Worm (Caenorhabditis elegans): ENCODE results near the gene osm-6.

osm-6 gene

DNA sequence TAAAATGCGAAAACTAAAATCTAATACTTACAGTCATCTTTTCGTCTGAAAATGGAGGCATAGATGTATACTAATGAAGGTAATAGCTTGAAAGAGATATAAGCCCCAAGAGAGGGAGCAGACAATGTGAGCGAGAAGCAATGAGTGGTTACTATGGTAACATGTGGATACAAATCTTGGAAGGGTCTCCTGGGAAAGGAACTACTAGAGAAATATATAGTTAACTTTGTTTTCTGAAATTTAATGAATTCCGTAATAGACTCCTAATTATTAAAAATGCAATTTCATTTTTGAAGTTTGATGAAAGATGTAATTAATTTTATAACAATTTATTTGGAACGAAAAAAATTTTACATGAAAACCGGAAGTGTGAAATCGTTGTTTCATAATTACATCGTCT, at the start of gene osm-6:
osm-6 (minus strand) TSS at position 101 of the 400 bp plus-strand sequence.
- TF ChIP-seq R02D3.7 (tag; optimal IDR thresholded peaks at IDR 0.05) (no peak), snpc-4 (tag; optimal IDR thresholded peaks at IDR 0.05) (no peak), unc-62 (GFP tag; optimal IDR thresholded peaks at IDR 0.05) (no peak), nhr-76 (tag; optimal IDR thresholded peaks at IDR 0.05) (no peak), sea-2 (GFP tag; optimal IDR thresholded peaks at IDR 0.05) (no peak), ztf-11 (tag; optimal IDR thresholded peaks at IDR 0.05) (no peak), ceh-28 (tag; optimal IDR thresholded peaks at IDR 0.05) (no peak), nhr-25 (tag; optimal IDR thresholded peaks at IDR 0.05) (no peak), aly-2 (tag; optimal IDR thresholded peaks at IDR 0.05) (no peak), nhr-43 (tag; optimal IDR thresholded peaks at IDR 0.05; ENCODE audit: poor library complexity, severe bottlenecking) (no peak), egl-5 (tag; optimal IDR thresholded peaks at IDR 0.05) (no peak)

DNA sequence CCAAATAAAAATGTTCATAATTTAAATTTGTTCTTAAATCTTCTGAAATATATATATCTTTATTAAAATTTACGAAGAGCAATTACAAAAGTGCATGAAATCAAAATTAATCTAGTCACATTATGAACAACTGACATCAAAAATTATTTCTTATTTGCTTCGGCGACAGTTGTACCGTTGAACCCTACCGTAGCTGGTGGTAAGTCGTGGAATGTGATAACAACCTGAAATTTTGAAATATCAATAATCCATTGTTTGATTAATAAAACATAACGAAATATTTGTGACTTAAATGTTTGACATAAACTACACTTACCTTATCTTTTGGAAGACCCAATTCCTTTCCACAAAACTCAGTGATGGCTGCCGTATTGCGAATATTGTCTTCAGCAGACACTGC, 49.5 kb upstream of the osm-6 start:
- peak; percentile 85 for TF ChIP-seq pqm-1 (tag; optimal IDR thresholded peaks at IDR 0.05)
- no peak for TF ChIP-seq ZK546.5 (tag; optimal IDR thresholded peaks at IDR 0.05)
- TF ChIP-seq elt-2 (tag; optimal IDR thresholded peaks at IDR 0.05): peak; percentile 91
- TF ChIP-seq jun-1 (tag; optimal IDR thresholded peaks at IDR 0.05): peak; percentile 68
- TF ChIP-seq skn-1 (tag; optimal IDR thresholded peaks at IDR 0.05): no peak
- TF ChIP-seq ceh-9 (tag; optimal IDR thresholded peaks at IDR 0.05): no peak
- no peak for TF ChIP-seq nhr-25 (tag; optimal IDR thresholded peaks at IDR 0.05)

DNA sequence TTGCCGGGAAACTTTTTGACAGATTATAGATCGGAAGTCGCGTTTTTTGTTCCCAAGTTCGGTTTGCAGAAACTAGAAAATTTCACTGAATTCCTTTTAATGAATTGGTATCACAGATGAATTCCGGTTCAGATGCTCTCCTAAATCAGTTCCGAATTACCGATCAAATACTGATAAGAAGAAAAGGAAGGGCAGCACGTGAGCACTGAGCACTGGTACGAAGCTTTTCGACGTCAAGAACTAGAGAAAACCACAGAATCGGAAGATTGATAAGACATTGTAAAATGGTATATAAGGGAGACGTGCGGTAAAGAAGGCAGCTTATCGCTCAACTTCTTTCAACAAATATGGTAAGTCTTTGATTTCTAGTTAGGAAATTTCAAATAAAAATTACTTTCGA, 48.0 kb upstream of the osm-6 start, which contains the start of gene cpr-1:
cpr-1 (plus strand) TSS at position 319 of the 400 bp plus-strand sequence.
- TF ChIP-seq sea-2 (GFP tag; optimal IDR thresholded peaks at IDR 0.05): no peak
- no peak for TF ChIP-seq nhr-28 (tag; optimal IDR thresholded peaks at IDR 0.05)
- peak; percentile 99 for TF ChIP-seq elt-2 (tag; optimal IDR thresholded peaks at IDR 0.05)
- no peak for TF ChIP-seq lin-39 (tag; optimal IDR thresholded peaks at IDR 0.05)
- peak; percentile 71 for TF ChIP-seq jun-1 (tag; optimal IDR thresholded peaks at IDR 0.05)
- TF ChIP-seq pqm-1 (tag; optimal IDR thresholded peaks at IDR 0.05): peak; percentile 86
- TF ChIP-seq daf-12 (tag; optimal IDR thresholded peaks at IDR 0.05): no peak
- no peak for TF ChIP-seq fkh-2 (tag; optimal IDR thresholded peaks at IDR 0.05)
- TF ChIP-seq pha-4 (tag; optimal IDR thresholded peaks at IDR 0.05): peak; percentile 21
- TF ChIP-seq mml-1 (tag; optimal IDR thresholded peaks at IDR 0.05): no peak
- TF ChIP-seq nhr-43 (tag; optimal IDR thresholded peaks at IDR 0.05; ENCODE audit: poor library complexity, severe bottlenecking): no peak
- TF ChIP-seq nhr-77 (tag; optimal IDR thresholded peaks at IDR 0.05): no peak
- no peak for TF ChIP-seq ztf-4 (tag; optimal IDR thresholded peaks at IDR 0.05)
- TF ChIP-seq nhr-76 (tag; optimal IDR thresholded peaks at IDR 0.05): no peak
- no peak for TF ChIP-seq elt-3 (tag; optimal IDR thresholded peaks at IDR 0.05)

- TF ChIP-seq nhr-76 (tag; optimal IDR thresholded peaks at IDR 0.05): no peak
- no peak for TF ChIP-seq jun-1 (tag; optimal IDR thresholded peaks at IDR 0.05)
Observed at ce11 chrV:11964723-11965122, 37.5 kb upstream of the osm-6 start, which contains the start of gene F58H1.7. Gene F58H1.7, minus strand, starts transcription at chrV:11964823.

- no peak for TF ChIP-seq nhr-11 (tag; optimal IDR thresholded peaks at IDR 0.05)
- peak; percentile 28 for TF ChIP-seq fkh-10 (GFP tag; optimal IDR thresholded peaks at IDR 0.05)
- TF ChIP-seq pqm-1 (tag; optimal IDR thresholded peaks at IDR 0.05): no peak
Observed at ce11 chrV:11960831-11961190, 33.6 kb upstream of the osm-6 start.

- TF ChIP-seq lin-39 (tag; optimal IDR thresholded peaks at IDR 0.05) (peak; percentile 38), elt-3 (tag; optimal IDR thresholded peaks at IDR 0.05) (no peak)
Observed at ce11 chrV:11960084-11960830, 33.0 kb upstream of the osm-6 start.
